Fruit fly (Drosophila melanogaster) whole organism, embryonic: ENCODE measurements around the gene inaE.
A peak's percentile ranks its signal among the peaks of the same experiment; 100 is the strongest.

Experiments used
- Ada2b ChIP-seq: fragments of 200-800 bp; sonication (Bioruptor generic); IDR thresholded peaks from 2 replicates; pipeline ENCODE4 v1.3.6; 2022; ENCODE audit warnings: missing biosample characterization, missing genetic modification characterization
- CG10147 ChIP-seq: fragments of 200-800 bp; sonication (Bioruptor generic); optimal IDR thresholded peaks from 2 replicates; lab custom pipeline; 2019; ENCODE audit warnings: missing biosample characterization, mild to moderate bottlenecking, missing genetic modification characterization, moderate library complexity
- CG10267 ChIP-seq: fragments of 200-800 bp; sonication (Bioruptor generic); optimal IDR thresholded peaks from 2 replicates; lab custom pipeline; 2018; ENCODE audit warnings: missing biosample characterization, mild to moderate bottlenecking, missing genetic modification characterization, moderate library complexity
- CG10462 ChIP-seq: fragments of 200-800 bp; sonication (Bioruptor generic); optimal IDR thresholded peaks from 2 replicates; lab custom pipeline; 2016; ENCODE audit warnings: missing biosample characterization, missing genetic modification characterization
- CG11504 ChIP-seq: fragments of 200-800 bp; sonication (Bioruptor generic); optimal IDR thresholded peaks from 3 replicates; lab custom pipeline; 2019; ENCODE audit warnings: missing biosample characterization, mild to moderate bottlenecking, missing genetic modification characterization, moderate library complexity
- CG12942 ChIP-seq: fragments of 200-800 bp; sonication (Bioruptor generic); optimal IDR thresholded peaks from 3 replicates; lab custom pipeline; 2016; ENCODE audit warnings: missing biosample characterization, missing genetic modification characterization
- CG13424 ChIP-seq: fragments of 200-800 bp; sonication (Bioruptor generic); optimal IDR thresholded peaks from 2 replicates; lab custom pipeline; 2019; ENCODE audit warnings: missing biosample characterization, mild to moderate bottlenecking, missing genetic modification characterization, moderate library complexity
- CG14014 ChIP-seq: fragments of 200-800 bp; sonication (Bioruptor generic); IDR thresholded peaks from 2 replicates; pipeline ENCODE4 v1.3.6; 2022; ENCODE audit warnings: missing biosample characterization, missing genetic modification characterization
- CG14050 ChIP-seq: fragments of 200-800 bp; sonication (Bioruptor generic); IDR thresholded peaks from 3 replicates; pipeline ENCODE4 v1.3.6; 2022; ENCODE audit warnings: missing biosample characterization, missing genetic modification characterization
- CG14710 ChIP-seq: fragments of 200-800 bp; sonication (Bioruptor generic); optimal IDR thresholded peaks from 3 replicates; lab custom pipeline; 2019; ENCODE audit warnings: missing biosample characterization, mild to moderate bottlenecking, missing genetic modification characterization, moderate library complexity
- CG15073 ChIP-seq: fragments of 200-800 bp; sonication (Bioruptor generic); optimal IDR thresholded peaks from 2 replicates; lab custom pipeline; 2016; ENCODE audit warnings: missing biosample characterization, missing genetic modification characterization
- CG15601 ChIP-seq: fragments of 200-800 bp; sonication (Bioruptor generic); optimal IDR thresholded peaks from 3 replicates; lab custom pipeline; 2019; ENCODE audit warnings: missing biosample characterization, mild to moderate bottlenecking, missing genetic modification characterization, moderate library complexity
- CG18476 ChIP-seq: fragments of 200-800 bp; sonication (Bioruptor generic); optimal IDR thresholded peaks from 2 replicates; lab custom pipeline; 2016; ENCODE audit warnings: missing biosample characterization, mild to moderate bottlenecking, missing genetic modification characterization
- CG2120 ChIP-seq: fragments of 200-800 bp; sonication (Bioruptor generic); optimal IDR thresholded peaks from 3 replicates; lab custom pipeline; 2016; ENCODE audit warnings: missing biosample characterization, missing genetic modification characterization
- CG3163 ChIP-seq: fragments of 200-800 bp; sonication (Bioruptor generic); optimal IDR thresholded peaks from 3 replicates; lab custom pipeline; 2016; ENCODE audit warnings: missing biosample characterization, missing genetic modification characterization
- CG32772 ChIP-seq: fragments of 200-800 bp; sonication (Bioruptor generic); IDR thresholded peaks from 2 replicates; pipeline ENCODE4 v1.3.6; 2022; ENCODE audit warnings: missing biosample characterization, missing genetic modification characterization
- CG33557 ChIP-seq: fragments of 200-800 bp; sonication (Bioruptor generic); optimal IDR thresholded peaks from 2 replicates; lab custom pipeline; 2019; ENCODE audit warnings: missing biosample characterization, mild to moderate bottlenecking, missing genetic modification characterization, moderate library complexity
- CG3407 ChIP-seq: fragments of 200-800 bp; sonication (Bioruptor generic); optimal IDR thresholded peaks from 2 replicates; lab custom pipeline; 2018; ENCODE audit warnings: missing biosample characterization, mild to moderate bottlenecking, missing genetic modification characterization
- CG4360 ChIP-seq: fragments of 200-800 bp; sonication (Bioruptor generic); IDR thresholded peaks from 2 replicates; pipeline ENCODE4 v1.3.6; 2022; ENCODE audit warnings: missing biosample characterization, missing genetic modification characterization
- CG7745 ChIP-seq: fragments of 200-800 bp; sonication (Bioruptor generic); optimal IDR thresholded peaks from 2 replicates; lab custom pipeline; 2018; ENCODE audit warnings: missing biosample characterization, mild to moderate bottlenecking, missing genetic modification characterization, moderate library complexity
- CrebB ChIP-seq: fragments of 200-800 bp; sonication (Bioruptor generic); optimal IDR thresholded peaks from 3 replicates; lab custom pipeline; 2018; ENCODE audit warnings: missing biosample characterization, mild to moderate bottlenecking, missing genetic modification characterization
- Dip2 ChIP-seq: fragments of 200-800 bp; sonication (Bioruptor generic); IDR thresholded peaks from 2 replicates; pipeline ENCODE4 v1.3.6; 2022; ENCODE audit warnings: missing biosample characterization, missing genetic modification characterization
- Dref ChIP-seq: fragments of 200-800 bp; sonication (Bioruptor generic); IDR thresholded peaks from 2 replicates; pipeline ENCODE4 v1.3.6; 2022; ENCODE audit warnings: missing biosample characterization, missing genetic modification characterization
- Ets65A ChIP-seq: fragments of 200-800 bp; sonication (Bioruptor generic); peaks from one replicate; lab custom pipeline; 2016; ENCODE audit warnings: missing biosample characterization, missing genetic modification characterization
- Ets97D ChIP-seq: fragments of 200-800 bp; sonication (Bioruptor generic); optimal IDR thresholded peaks from 3 replicates; lab custom pipeline; 2016; ENCODE audit warnings: missing biosample characterization, missing genetic modification characterization
- HLH54F ChIP-seq: fragments of 200-800 bp; sonication (Bioruptor generic); optimal IDR thresholded peaks from 3 replicates; lab custom pipeline; 2016; ENCODE audit warnings: missing biosample characterization, missing genetic modification characterization
- Hsf ChIP-seq: fragments of 200-800 bp; sonication (Bioruptor generic); optimal IDR thresholded peaks from 3 replicates; lab custom pipeline; 2016; ENCODE audit warnings: missing biosample characterization, missing genetic modification characterization
- Lim3 ChIP-seq: fragments of 200-800 bp; sonication (Bioruptor generic); IDR thresholded peaks from 2 replicates; pipeline ENCODE4 v1.3.6; 2022; ENCODE audit warnings: missing biosample characterization, missing genetic modification characterization
- Meics ChIP-seq: fragments of 200-800 bp; sonication (Bioruptor generic); optimal IDR thresholded peaks from 2 replicates; lab custom pipeline; 2017; ENCODE audit warnings: missing biosample characterization, mild to moderate bottlenecking, missing genetic modification characterization
- NC2α ChIP-seq: fragments of 200-800 bp; sonication (Bioruptor generic); optimal IDR thresholded peaks from 2 replicates; lab custom pipeline; 2016; ENCODE audit warnings: missing biosample characterization, missing genetic modification characterization
- Neu2 ChIP-seq: fragments of 200-800 bp; sonication (Bioruptor generic); optimal IDR thresholded peaks from 3 replicates; lab custom pipeline; 2016; ENCODE audit warnings: missing biosample characterization, missing genetic modification characterization, borderline replicate concordance
- Nf-YC ChIP-seq: fragments of 200-800 bp; optimal IDR thresholded peaks from 3 replicates; lab custom pipeline; 2019; ENCODE audit warnings: missing biosample characterization, mild to moderate bottlenecking, missing genetic modification characterization, moderate library complexity
- Ravus ChIP-seq: fragments of 200-800 bp; sonication (Bioruptor generic); IDR thresholded peaks from 2 replicates; pipeline ENCODE4 v1.3.6; 2022; ENCODE audit warnings: missing biosample characterization, missing genetic modification characterization
- Sry-δ ChIP-seq: fragments of 200-800 bp; sonication (Bioruptor generic); optimal IDR thresholded peaks from 2 replicates; lab custom pipeline; 2016; ENCODE audit warnings: missing biosample characterization, missing genetic modification characterization
- Vsx1 ChIP-seq: fragments of 200-800 bp; sonication (Bioruptor generic); optimal IDR thresholded peaks from 2 replicates; lab custom pipeline; 2017; ENCODE audit warnings: missing biosample characterization, mild to moderate bottlenecking, missing genetic modification characterization, missing genetic modification reagents
- ap ChIP-seq: fragments of 200-800 bp; sonication (Bioruptor generic); IDR thresholded peaks from 2 replicates; pipeline ENCODE4 v1.3.6; 2022; ENCODE audit warnings: missing biosample characterization, missing genetic modification characterization
- chm ChIP-seq: fragments of 200-800 bp; sonication (Bioruptor generic); IDR thresholded peaks from 2 replicates; pipeline ENCODE4 v1.3.6; 2022; ENCODE audit warnings: missing biosample characterization, missing genetic modification characterization
- crol ChIP-seq: fragments of 200-800 bp; sonication (Bioruptor generic); IDR thresholded peaks from 2 replicates; pipeline ENCODE4 v1.3.6; 2022; ENCODE audit warnings: missing biosample characterization, missing genetic modification characterization
- esg ChIP-seq: fragments of 200-800 bp; sonication (Bioruptor generic); conservative IDR thresholded peaks from 2 replicates; pipeline ENCODE4 v1.3.6; 2022; ENCODE audit warnings: missing biosample characterization, missing genetic modification characterization
- insv ChIP-seq, 2 experiments: fragments of 200-800 bp; sonication (Bioruptor generic); optimal IDR thresholded peaks; 3 replicates each; lab custom pipeline; 2016 to 2018; ENCODE audit warnings: missing biosample characterization in 2 of 2, missing genetic modification characterization in 2 of 2
- knrl ChIP-seq: fragments of 200-800 bp; sonication (Bioruptor generic); IDR thresholded peaks from 3 replicates; pipeline ENCODE4 v1.3.6; 2022; ENCODE audit warnings: missing biosample characterization, missing genetic modification characterization; ENCODE audit not compliant: partially characterized antibody
- mam ChIP-seq: fragments of 200-800 bp; sonication (Bioruptor generic); optimal IDR thresholded peaks from 3 replicates; lab custom pipeline; 2016; ENCODE audit warnings: missing biosample characterization, missing genetic modification characterization
- sd ChIP-seq: fragments of 200-800 bp; sonication (Bioruptor generic); optimal IDR thresholded peaks from 3 replicates; lab custom pipeline; 2018; ENCODE audit warnings: missing biosample characterization, mild to moderate bottlenecking, missing genetic modification characterization, moderate library complexity
- sens ChIP-seq: fragments of 200-800 bp; sonication (Bioruptor generic); peaks from one replicate; lab custom pipeline; 2016; ENCODE audit warnings: missing biosample characterization, missing genetic modification characterization
- seq ChIP-seq: fragments of 200-800 bp; sonication (Bioruptor generic); IDR thresholded peaks from 2 replicates; pipeline ENCODE4 v1.3.6; 2022; ENCODE audit warnings: missing biosample characterization, missing genetic modification characterization
- so ChIP-seq: fragments of 200-800 bp; sonication (Bioruptor generic); IDR thresholded peaks from 3 replicates; pipeline ENCODE4 v1.3.6; 2022; ENCODE audit warnings: missing biosample characterization, missing genetic modification characterization
- tna ChIP-seq: fragments of 200-800 bp; sonication (Bioruptor generic); IDR thresholded peaks from 2 replicates; pipeline ENCODE4 v1.3.6; 2022; ENCODE audit warnings: missing biosample characterization, missing genetic modification characterization; ENCODE audit not compliant: partially characterized antibody
- unc-4 ChIP-seq: fragments of 200-800 bp; sonication (Bioruptor generic); IDR thresholded peaks from 2 replicates; pipeline ENCODE4 v1.3.6; 2022; ENCODE audit warnings: missing biosample characterization, missing genetic modification characterization; ENCODE audit not compliant: partially characterized antibody
- wek ChIP-seq: fragments of 200-800 bp; sonication (Bioruptor generic); optimal IDR thresholded peaks from 3 replicates; lab custom pipeline; 2018; ENCODE audit warnings: missing biosample characterization, mild to moderate bottlenecking, missing genetic modification characterization, moderate library complexity

inaE gene

dm6 chrX:13748906-13749872 lies 34.3 kb upstream of the inaE start (continued):
- TF ChIP-seq unc-4 (GFP tag; lab: Robert Waterston, UW) = no peak
- TF ChIP-seq CG33557 (GFP tag; lab: Kevin White, UChicago) = no peak
- peak; percentile 75 for TF ChIP-seq Ada2b (GFP tag; lab: Robert Waterston, UW)
- no peak for TF ChIP-seq crol (GFP tag; lab: Robert Waterston, UW)
- TF ChIP-seq CG32772 (GFP tag; lab: Robert Waterston, UW) = peak; percentile 72
- TF ChIP-seq Ets97D = no peak
- 0 out of 2 replicates have a peak, but pooled peaks have one; percentile 35 for TF ChIP-seq Lim3 (GFP tag; lab: Robert Waterston, UW)
- TF ChIP-seq CG3163 = no peak
- no peak for TF ChIP-seq Dref (GFP tag; lab: Robert Waterston, UW)
- TF ChIP-seq CG11504 (tag; lab: Kevin White, UChicago) = peak; percentile 84
- TF ChIP-seq CG10267 (tag; lab: Kevin White, UChicago) = peak; percentile 64
- no peak for TF ChIP-seq Neu2 (GFP tag; lab: Kevin White, UChicago)
- no peak for TF ChIP-seq CG15601
- peak; percentile 73 for TF ChIP-seq CG13424 (tag; lab: Kevin White, UChicago)
- no peak for TF ChIP-seq Sry-δ
- no peak for TF ChIP-seq knrl (GFP tag; lab: Robert Waterston, UW)
- TF ChIP-seq tna (GFP tag; lab: Robert Waterston, UW) = no peak
- peak; percentile 40 for TF ChIP-seq HLH54F (GFP tag; lab: Kevin White, UChicago)
- TF ChIP-seq NC2α (GFP tag; lab: Kevin White, UChicago) = no peak
- TF ChIP-seq CG18476 (GFP tag; lab: Kevin White, UChicago) = peak; percentile 41
- peak; percentile 38 for TF ChIP-seq CG14710 (tag; lab: Kevin White, UChicago)
- peak; percentile 72 for TF ChIP-seq seq (GFP tag; lab: Robert Waterston, UW)
- no peak for TF ChIP-seq CG10462 (GFP tag; lab: Kevin White, UChicago)
- TF ChIP-seq Dip2 (GFP tag; lab: Robert Waterston, UW) = no peak
- peak; percentile 68 for TF ChIP-seq ap
- TF ChIP-seq Vsx1 = no peak
- TF ChIP-seq CG14014 (GFP tag; lab: Robert Waterston, UW) = peak; percentile 80
- peak; percentile 61; the same call in 1 of the 3 replicates for TF ChIP-seq so (GFP tag; lab: Robert Waterston, UW)
- TF ChIP-seq CG14050 (GFP tag; lab: Robert Waterston, UW) = peak; percentile 58; the same call in 2 of the 3 replicates
- TF ChIP-seq Meics = peak; percentile 87
- peak; percentile 89 for TF ChIP-seq sens (GFP tag; lab: Kevin White, UChicago)
- peak; percentile 26 for TF ChIP-seq mam (GFP tag; lab: Kevin White, UChicago)
- no peak for TF ChIP-seq CG15073 (GFP tag; lab: Kevin White, UChicago)
- TF ChIP-seq CG10147 (GFP tag; lab: Kevin White, UChicago) = peak; percentile 83
- peak; percentile 20 for TF ChIP-seq CrebB (tag; lab: Kevin White, UChicago)
- no peak for TF ChIP-seq Ets65A (GFP tag; lab: Kevin White, UChicago)
- TF ChIP-seq CG7745 (tag; lab: Kevin White, UChicago) = no peak
- peak; percentile 80 for TF ChIP-seq CG2120
- peak; percentile 49 for TF ChIP-seq Ravus (GFP tag; lab: Robert Waterston, UW)
- TF ChIP-seq insv (GFP tag; optimal IDR thresholded peaks at IDR 0.05; lab: Kevin White, UChicago) = no peak
- peak; percentile 61 for TF ChIP-seq sd (tag; lab: Kevin White, UChicago)
- TF ChIP-seq esg = peak; percentile 63
- TF ChIP-seq Hsf (GFP tag; lab: Kevin White, UChicago) = peak; percentile 50
- TF ChIP-seq CG3407 (GFP tag; lab: Kevin White, UChicago) = peak; percentile 13
- no peak for TF ChIP-seq CG12942
- no peak for TF ChIP-seq CG4360 (GFP tag; lab: Robert Waterston, UW)
- TF ChIP-seq wek (GFP tag; lab: Kevin White, UChicago) = no peak
- peak; percentile 14 for TF ChIP-seq Nf-YC (tag; lab: Kevin White, UChicago)
- TF ChIP-seq chm (GFP tag; lab: Robert Waterston, UW) = peak; percentile 73; the same call in 1 of the 2 replicates
